Worm (Caenorhabditis elegans): ENCODE data around the gene lin-23.

DNA sequence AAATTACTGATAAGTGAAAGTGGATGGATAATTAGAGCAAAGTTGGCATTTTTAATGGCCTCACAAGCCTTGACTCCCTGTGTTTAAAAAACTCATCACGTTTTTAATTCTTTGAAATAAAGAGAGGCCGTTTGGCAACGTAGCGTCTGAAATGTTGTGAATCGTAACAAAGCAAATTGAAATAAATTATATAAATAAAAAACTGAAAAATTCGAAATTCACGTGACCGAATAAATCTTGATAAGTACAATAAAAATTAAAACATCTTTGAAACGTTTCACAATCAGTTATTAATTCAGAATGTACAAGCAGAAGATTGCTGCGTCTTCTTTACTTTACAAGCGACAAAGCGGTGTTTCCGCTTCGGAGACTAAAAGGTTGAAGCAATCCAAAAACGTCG is 51.7 kb downstream of the lin-23 start, which contains the start of gene K03H9.3:
- TF ChIP-seq nhr-85 (tag) = no peak
- TF ChIP-seq nhr-28 (tag; optimal IDR thresholded peaks at IDR 0.05) = no peak
- TF ChIP-seq unc-130 (tag; optimal IDR thresholded peaks at IDR 0.05) = no peak
- TF ChIP-seq pag-3 (tag; optimal IDR thresholded peaks at IDR 0.05; ENCODE audit: borderline replicate concordance, insufficient read depth) = no peak
- no peak for TF ChIP-seq ceh-90 (tag; optimal IDR thresholded peaks at IDR 0.05)
- no peak for TF ChIP-seq snpc-4 (tag; optimal IDR thresholded peaks at IDR 0.05)
- no peak for TF ChIP-seq nhr-11 (tag; optimal IDR thresholded peaks at IDR 0.05)
- no peak for TF ChIP-seq lsy-2 (tag; optimal IDR thresholded peaks at IDR 0.05)
- no peak for TF ChIP-seq nhr-76 (tag; optimal IDR thresholded peaks at IDR 0.05)
- no peak for TF ChIP-seq elt-2 (tag; optimal IDR thresholded peaks at IDR 0.05)
- no peak for TF ChIP-seq zag-1 (tag; optimal IDR thresholded peaks at IDR 0.05)
- no peak for TF ChIP-seq aha-1 (tag; optimal IDR thresholded peaks at IDR 0.05)
- no peak for TF ChIP-seq lin-15B (tag; optimal IDR thresholded peaks at IDR 0.05)
